Worm (Caenorhabditis elegans) whole organism, L2 larva: ENCODE measurements around the gene dyf-6.
A peak's percentile ranks its signal among the peaks of the same experiment; 100 is the strongest.

Source experiments
- R02D3.7 ChIP-seq: fragments of 150-350 bp; optimal IDR thresholded peaks from 2 replicates; lab custom pipeline; 2014; ENCODE audit warnings: missing biosample characterization, missing genetic modification characterization
- aly-2 ChIP-seq: fragments of 150-350 bp; optimal IDR thresholded peaks from 2 replicates; lab custom pipeline; 2014; ENCODE audit warnings: missing biosample characterization, missing genetic modification characterization
- crh-2 ChIP-seq: sonication (generic microtip); optimal IDR thresholded peaks from 2 replicates; lab custom pipeline; 2017; ENCODE audit warnings: missing biosample characterization, missing genetic modification characterization
- nhr-12 ChIP-seq: fragments of 150-350 bp; optimal IDR thresholded peaks from 2 replicates; lab custom pipeline; 2014; ENCODE audit warnings: missing biosample characterization, missing genetic modification characterization

ce11 chrX:10419743-10420142 lies 33.4 kb upstream of the dyf-6 start, which contains the start of gene cdk-11.2:
- TF ChIP-seq crh-2 (tag; lab: Kevin White, UChicago) (peak; percentile 64), nhr-12 (tag; lab: Kevin White, UChicago) (no peak), R02D3.7 (tag; lab: Kevin White, UChicago) (no peak), aly-2 (tag; lab: Kevin White, UChicago) (no peak)
